Worm (Caenorhabditis elegans) whole organism, L4 larva: ENCODE measurements around the gene xpf-1.

Experiments used
- F44E2.7 ChIP-seq: fragments of 200-800 bp; sonication (Bioruptor generic); IDR thresholded peaks from 2 replicates; pipeline ENCODE4 v2.1.2; 2022; ENCODE audit warnings: missing genetic modification characterization, missing compliant biosample characterization
- F49E8.2 ChIP-seq: sonication (generic microtip); optimal IDR thresholded peaks from 2 replicates; lab custom pipeline; 2016; ENCODE audit warnings: missing compliant biosample characterization, mild to moderate bottlenecking, missing genetic modification characterization, borderline replicate concordance
- T20F7.1 ChIP-seq: fragments of 200-800 bp; sonication (Bioruptor generic); optimal IDR thresholded peaks from 2 replicates; lab custom pipeline; 2018; ENCODE audit warnings: mild to moderate bottlenecking, missing genetic modification characterization, missing compliant biosample characterization
- T26A8.4 ChIP-seq: fragments of 200-800 bp; sonication (Bioruptor generic); IDR thresholded peaks from 2 replicates; pipeline ENCODE4 v1.3.6; 2022; ENCODE audit warnings: missing genetic modification characterization, missing compliant biosample characterization
- Y105C5A.15 ChIP-seq: fragments of 200-800 bp; sonication (Bioruptor generic); IDR thresholded peaks from 2 replicates; pipeline ENCODE4 v1.3.6; 2022; ENCODE audit warnings: missing genetic modification characterization, missing compliant biosample characterization
- Y48G9A.11 ChIP-seq: fragments of 200-800 bp; sonication (Bioruptor generic); IDR thresholded peaks from 2 replicates; pipeline ENCODE4 v1.3.6; 2022; ENCODE audit warnings: missing genetic modification reagents, missing genetic modification characterization, missing compliant biosample characterization
- Y5F2A.4 ChIP-seq: fragments of 200-800 bp; sonication (Bioruptor generic); optimal IDR thresholded peaks from 2 replicates; lab custom pipeline; 2018; ENCODE audit warnings: mild to moderate bottlenecking, missing genetic modification characterization, missing compliant biosample characterization
- Y75B8A.6 ChIP-seq: fragments of 200-800 bp; sonication (Bioruptor generic); IDR thresholded peaks from 2 replicates; pipeline ENCODE4 v1.3.6; 2022; ENCODE audit warnings: missing genetic modification reagents, missing genetic modification characterization, missing compliant biosample characterization
- ZK337.2 ChIP-seq: fragments of 200-800 bp; sonication (Bioruptor generic); IDR thresholded peaks from 2 replicates; pipeline ENCODE4 v1.3.6; 2022; ENCODE audit warnings: missing genetic modification reagents, missing genetic modification characterization, missing compliant biosample characterization
- ama-1 ChIP-seq: fragments of 150-350 bp; optimal IDR thresholded peaks from 2 replicates; lab custom pipeline; 2014; ENCODE audit warnings: inconsistent platforms, mixed read lengths
- arid-1 ChIP-seq: fragments of 200-800 bp; sonication (Bioruptor generic); conservative IDR thresholded peaks from 2 replicates; pipeline ENCODE4 v1.3.6; 2022; ENCODE audit warnings: missing genetic modification reagents, missing genetic modification characterization, missing compliant biosample characterization
- ceh-20 ChIP-seq: fragments of 200-800 bp; sonication (Bioruptor generic); IDR thresholded peaks from 2 replicates; pipeline ENCODE4 v1.3.6; 2022; ENCODE audit warnings: missing genetic modification reagents, missing genetic modification characterization, missing compliant biosample characterization
- ceh-28 ChIP-seq: fragments of 150-350 bp; optimal IDR thresholded peaks from 2 replicates; lab custom pipeline; 2014; ENCODE audit warnings: missing biosample characterization, missing genetic modification reagents, missing genetic modification characterization
- ceh-62 ChIP-seq: sonication (generic microtip); optimal IDR thresholded peaks from 2 replicates; lab custom pipeline; 2017; ENCODE audit warnings: missing biosample characterization, missing genetic modification characterization
- daf-16 ChIP-seq, 3 experiments: sonication (generic microtip); optimal IDR thresholded peaks; 2 replicates each; lab custom pipeline; 2016 to 2017; ENCODE audit warnings: missing genetic modification characterization in 3 of 3, missing genetic modification reagents in 3 of 3, mild to moderate bottlenecking in 2 of 3, missing compliant biosample characterization in 2 of 3, missing biosample characterization in 1 of 3, moderate library complexity in 1 of 3
- daf-19 ChIP-seq: fragments of 200-800 bp; sonication (Bioruptor generic); conservative IDR thresholded peaks from 2 replicates; pipeline ENCODE4 v1.3.6; 2022; ENCODE audit warnings: missing genetic modification characterization, missing compliant biosample characterization
- daf-8 ChIP-seq: fragments of 200-800 bp; sonication (Bioruptor generic); IDR thresholded peaks from 2 replicates; pipeline ENCODE4 v1.3.6; 2022; ENCODE audit warnings: missing genetic modification characterization, missing compliant biosample characterization
- dmd-6 ChIP-seq: fragments of 200-800 bp; sonication (Bioruptor generic); IDR thresholded peaks from 2 replicates; pipeline ENCODE4 v1.3.6; 2022; ENCODE audit warnings: missing genetic modification reagents, missing genetic modification characterization, missing compliant biosample characterization
- dmd-8 ChIP-seq: fragments of 200-800 bp; sonication (Bioruptor generic); IDR thresholded peaks from 2 replicates; pipeline ENCODE4 v1.3.6; 2022; ENCODE audit warnings: missing genetic modification characterization, missing compliant biosample characterization
- duxl-1 ChIP-seq: sonication (generic microtip); optimal IDR thresholded peaks from 2 replicates; lab custom pipeline; 2016; ENCODE audit warnings: mild to moderate bottlenecking, missing genetic modification characterization, moderate library complexity, missing compliant biosample characterization; ENCODE audit not compliant: poor library complexity
- dve-1 ChIP-seq: sonication (generic microtip); optimal IDR thresholded peaks from 2 replicates; lab custom pipeline; 2017; ENCODE audit warnings: antibody characterized with exemption, mild to moderate bottlenecking, missing genetic modification characterization, missing compliant biosample characterization; ENCODE audit not compliant: insufficient read depth
- egl-43 ChIP-seq: fragments of 200-800 bp; sonication (Bioruptor generic); IDR thresholded peaks from 2 replicates; pipeline ENCODE4 v1.3.6; 2022; ENCODE audit warnings: missing genetic modification reagents, missing genetic modification characterization, missing compliant biosample characterization
- fos-1 ChIP-seq: fragments of 150-350 bp; optimal IDR thresholded peaks from 2 replicates; lab custom pipeline; 2014; ENCODE audit warnings: missing biosample characterization, missing genetic modification characterization
- hlh-11 ChIP-seq: fragments of 200-800 bp; sonication (Bioruptor generic); optimal IDR thresholded peaks from 2 replicates; lab custom pipeline; 2018; ENCODE audit warnings: mild to moderate bottlenecking, missing genetic modification characterization, missing compliant biosample characterization
- jun-1 ChIP-seq: fragments of 150-350 bp; optimal IDR thresholded peaks from 2 replicates; lab custom pipeline; 2014; ENCODE audit warnings: missing biosample characterization, missing genetic modification reagents, missing genetic modification characterization
- lim-7 ChIP-seq: fragments of 200-800 bp; sonication (Bioruptor generic); IDR thresholded peaks from 2 replicates; pipeline ENCODE4 v1.3.6; 2022; ENCODE audit warnings: missing genetic modification characterization, missing compliant biosample characterization
- lin-1 ChIP-seq: fragments of 200-800 bp; sonication (Bioruptor generic); IDR thresholded peaks from 2 replicates; pipeline ENCODE4 v1.3.6; 2022; ENCODE audit warnings: missing genetic modification reagents, missing genetic modification characterization, missing compliant biosample characterization
- lin-13 ChIP-seq: fragments of 150-350 bp; optimal IDR thresholded peaks from 2 replicates; lab custom pipeline; 2014; ENCODE audit warnings: missing biosample characterization, missing genetic modification reagents, missing genetic modification characterization
- lsy-2 ChIP-seq, 2 experiments: fragments of 150-350 bp in 1 of 2; sonication (generic microtip) in 1 of 2; optimal IDR thresholded peaks; 2 replicates each; lab custom pipeline; 2014 to 2017; ENCODE audit warnings: missing biosample characterization in 2 of 2, missing genetic modification characterization in 2 of 2
- mdl-1 ChIP-seq, 2 experiments: fragments of 150-350 bp in 1 of 2; sonication (generic microtip) in 1 of 2; optimal IDR thresholded peaks; 2 replicates each; lab custom pipeline; 2014 to 2017; ENCODE audit warnings: missing biosample characterization in 2 of 2, missing genetic modification characterization in 2 of 2
- mep-1 ChIP-seq: fragments of 150-350 bp; sonication (generic microtip); optimal IDR thresholded peaks from 3 replicates; lab custom pipeline; 2014; ENCODE audit warnings: missing biosample characterization, missing genetic modification characterization
- mes-2 ChIP-seq: sonication (generic microtip); optimal IDR thresholded peaks from 2 replicates; lab custom pipeline; 2016; ENCODE audit warnings: missing genotype, mild to moderate bottlenecking, missing genetic modification characterization, missing compliant biosample characterization; ENCODE audit not compliant: poor library complexity, severe bottlenecking
- nhr-11 ChIP-seq: fragments of 150-350 bp; optimal IDR thresholded peaks from 2 replicates; lab custom pipeline; 2014; ENCODE audit warnings: missing biosample characterization, missing genetic modification characterization
- nhr-111 ChIP-seq: fragments of 200-800 bp; sonication (Bioruptor generic); optimal IDR thresholded peaks from 2 replicates; lab custom pipeline; 2018; ENCODE audit warnings: mild to moderate bottlenecking, missing genetic modification characterization, missing compliant biosample characterization
- nhr-28 ChIP-seq: fragments of 150-350 bp; optimal IDR thresholded peaks from 2 replicates; lab custom pipeline; 2014; ENCODE audit warnings: missing biosample characterization, missing genetic modification characterization
- nhr-48 ChIP-seq: sonication (generic microtip); optimal IDR thresholded peaks from 2 replicates; lab custom pipeline; 2016; ENCODE audit warnings: mild to moderate bottlenecking, missing genetic modification characterization, missing compliant biosample characterization
- pha-4 ChIP-seq, 2 experiments: fragments of 150-350 bp in 1 of 2; fragments of 200-800 bp in 1 of 2; sonication (Bioruptor generic) in 1 of 2; IDR thresholded peaks in 1 of 2; optimal IDR thresholded peaks in 1 of 2; 2 replicates each; pipeline versions ENCODE4 v1.3.6 to Lab custom; 2014 to 2022; ENCODE audit warnings: missing genetic modification characterization in 2 of 2, missing genetic modification reagents in 2 of 2, missing biosample characterization in 1 of 2, missing compliant biosample characterization in 1 of 2
- saeg-2 ChIP-seq: fragments of 200-800 bp; sonication (Bioruptor generic); IDR thresholded peaks from 2 replicates; pipeline ENCODE4 v1.3.6; 2022; ENCODE audit warnings: missing genetic modification reagents, missing genetic modification characterization, missing compliant biosample characterization
- sdz-12 ChIP-seq: fragments of 200-800 bp; sonication (Bioruptor generic); optimal IDR thresholded peaks from 2 replicates; lab custom pipeline; 2018; ENCODE audit warnings: mild to moderate bottlenecking, missing genetic modification characterization, missing compliant biosample characterization
- skn-1 ChIP-seq: fragments of 150-350 bp; optimal IDR thresholded peaks from 2 replicates; lab custom pipeline; 2014; ENCODE audit warnings: missing biosample characterization, missing genetic modification characterization
- spr-1 ChIP-seq: sonication (generic microtip); optimal IDR thresholded peaks from 2 replicates; lab custom pipeline; 2016; ENCODE audit warnings: mild to moderate bottlenecking, missing genetic modification characterization, missing compliant biosample characterization
- unc-39 ChIP-seq: sonication (generic microtip); optimal IDR thresholded peaks from 2 replicates; lab custom pipeline; 2017; ENCODE audit warnings: missing biosample characterization, missing genetic modification characterization
- zag-1 ChIP-seq: fragments of 150-350 bp; optimal IDR thresholded peaks from 2 replicates; lab custom pipeline; 2014; ENCODE audit warnings: missing biosample characterization, missing genetic modification characterization
- zfp-2 ChIP-seq: sonication (generic microtip); optimal IDR thresholded peaks from 2 replicates; lab custom pipeline; 2016; ENCODE audit warnings: mild to moderate bottlenecking, missing genetic modification characterization, missing compliant biosample characterization
- ztf-11 ChIP-seq: fragments of 150-350 bp; optimal IDR thresholded peaks from 2 replicates; lab custom pipeline; 2014; ENCODE audit warnings: missing biosample characterization, missing genetic modification characterization
- ztf-7 ChIP-seq: fragments of 150-350 bp; optimal IDR thresholded peaks from 2 replicates; lab custom pipeline; 2014; ENCODE audit warnings: missing biosample characterization, missing genetic modification characterization

Gene xpf-1

ce11 chrII:11705787-11706186, 9.8 kb downstream of the xpf-1 start, which contains the start of gene VF13D12L.3 (continued):
- TF ChIP-seq saeg-2 (no peak), ceh-28 (tag; lab: Kevin White, UChicago) (no peak), Y105C5A.15 (GFP tag; lab: Robert Waterston, UW) (no peak), ceh-62 (tag; lab: Kevin White, UChicago) (no peak), dmd-8 (GFP tag; lab: Robert Waterston, UW) (no peak), daf-16 (GFP tag; optimal IDR thresholded peaks at IDR 0.05; lab: Kevin White, UChicago) (no peak), daf-16 (tag; optimal IDR thresholded peaks at IDR 0.05; lab: Kevin White, UChicago) (peak; percentile 74), T26A8.4 (no peak), ceh-20 (no peak), F49E8.2 (tag; lab: Kevin White, UChicago) (no peak), ama-1 (no peak), duxl-1 (no peak), zag-1 (tag; lab: Kevin White, UChicago) (no peak), nhr-48 (tag; lab: Kevin White, UChicago) (no peak), unc-39 (tag; lab: Kevin White, UChicago) (no peak), lin-1 (GFP tag; lab: Robert Waterston, UW) (no peak), dmd-6 (peak; percentile 50), daf-19 (GFP tag; lab: Robert Waterston, UW) (no peak), skn-1 (no peak), ztf-11 (no peak), nhr-28 (tag; lab: Kevin White, UChicago) (peak; percentile 63), zfp-2 (no peak), Y5F2A.4 (GFP tag; lab: Kevin White, UChicago) (no peak), jun-1 (tag; lab: Kevin White, UChicago) (no peak), arid-1 (GFP tag; lab: Robert Waterston, UW) (no peak), egl-43 (GFP tag; lab: Robert Waterston, UW) (no peak), mdl-1 (tag; optimal IDR thresholded peaks at IDR 0.05; lab: Kevin White, UChicago) (peak in 1 of 2 experiments; percentile 40)

ce11 chrII:11709464-11709863, 13.5 kb downstream of the xpf-1 start, which contains the start of gene fcmt-1:
fcmt-1 (minus strand) TSS chrII:11709564.
- no peak for TF ChIP-seq F44E2.7
- no peak for TF ChIP-seq Y75B8A.6 (GFP tag; lab: Robert Waterston, UW)
- no peak for TF ChIP-seq jun-1 (tag; lab: Kevin White, UChicago)
- TF ChIP-seq ama-1: no peak

- TF ChIP-seq mep-1 (tag; lab: Kevin White, UChicago) (no peak), ztf-7 (no peak), nhr-28 (tag; lab: Kevin White, UChicago) (peak; percentile 78), dmd-6 (no peak), dve-1 (no peak), T26A8.4 (no peak), ZK337.2 (GFP tag; lab: Robert Waterston, UW) (no peak)
Observed at ce11 chrII:11710771-11711170, 14.8 kb downstream of the xpf-1 start.

- TF ChIP-seq pha-4 (GFP tag; IDR thresholded peaks at IDR 0.05; lab: Robert Waterston, UW) (no peak), pha-4 (tag; optimal IDR thresholded peaks at IDR 0.05; lab: Kevin White, UChicago) (no peak), fos-1 (tag; lab: Kevin White, UChicago) (no peak), ceh-20 (peak; percentile 17; the same call in 1 of the 2 replicates), hlh-11 (tag; lab: Kevin White, UChicago) (peak; percentile 75), daf-16 (GFP tag; optimal IDR thresholded peaks at IDR 0.05; lab: Kevin White, UChicago) (peak in 1 of 2 experiments; percentile 60), daf-16 (tag; optimal IDR thresholded peaks at IDR 0.05; lab: Kevin White, UChicago) (no peak), nhr-11 (tag; lab: Kevin White, UChicago) (peak; percentile 59), Y105C5A.15 (GFP tag; lab: Robert Waterston, UW) (no peak), Y48G9A.11 (GFP tag; lab: Robert Waterston, UW) (no peak), mes-2 (tag; lab: Kevin White, UChicago) (no peak), spr-1 (tag; lab: Kevin White, UChicago) (peak; percentile 3), lsy-2 (tag; optimal IDR thresholded peaks at IDR 0.05; lab: Kevin White, UChicago) (peak in 1 of 2 experiments; percentile 21), nhr-111 (GFP tag; lab: Kevin White, UChicago) (no peak), daf-8 (GFP tag; lab: Robert Waterston, UW) (no peak), T20F7.1 (GFP tag; lab: Kevin White, UChicago) (no peak), sdz-12 (no peak), lin-13 (no peak), lim-7 (GFP tag; lab: Robert Waterston, UW) (no peak), ceh-28 (tag; lab: Kevin White, UChicago) (no peak), zfp-2 (no peak), daf-19 (GFP tag; lab: Robert Waterston, UW) (no peak)
Observed at ce11 chrII:11713569-11713968, 17.6 kb downstream of the xpf-1 start, which contains the start of gene F13D12.10. F13D12.10 (plus strand) TSS chrII:11713799.
